Worm (Caenorhabditis elegans) whole organism, young adult: Measurements from ENCODE around the gene cyb-1.

Experiments used
- ama-1 ChIP-seq, 3 experiments: fragments of 150-350 bp in 1 of 3; sonication (generic microtip) in 2 of 3; optimal IDR thresholded peaks; 2 replicates each; lab custom pipeline; 2014 to 2018; ENCODE audit warnings: missing biosample characterization in 2 of 3, missing genetic modification characterization in 2 of 3, missing genetic modification reagents in 2 of 3
- attf-6 ChIP-seq: fragments of 200-800 bp; sonication (Bioruptor generic); IDR thresholded peaks from 2 replicates; pipeline ENCODE4 v1.3.6; 2022; ENCODE audit warnings: missing genetic modification reagents, missing genetic modification characterization, missing compliant biosample characterization
- cebp-1 ChIP-seq, 2 experiments: fragments of 200-800 bp in 1 of 2; sonication (Bioruptor generic) in 1 of 2; sonication (generic microtip) in 1 of 2; IDR thresholded peaks in 1 of 2; optimal IDR thresholded peaks in 1 of 2; 2 replicates each; pipeline versions ENCODE4 v1.3.6 to Lab custom; 2017 to 2022; ENCODE audit warnings: missing compliant biosample characterization in 2 of 2, missing genetic modification characterization in 2 of 2, mild to moderate bottlenecking in 1 of 2, missing genetic modification reagents in 1 of 2, moderate library complexity in 1 of 2
- gei-17 ChIP-seq: fragments of 200-800 bp; sonication (Bioruptor generic); optimal IDR thresholded peaks from 2 replicates; lab custom pipeline; 2018; ENCODE audit warnings: mild to moderate bottlenecking, missing genetic modification characterization, missing compliant biosample characterization
- hrde-1 ChIP-seq: sonication (generic microtip); optimal IDR thresholded peaks from 2 replicates; lab custom pipeline; 2016; ENCODE audit warnings: missing genetic modification characterization, mild to moderate bottlenecking, missing compliant biosample characterization, moderate library complexity, missing genotype, missing genetic modification reagents, borderline replicate concordance
- nhr-27 ChIP-seq: fragments of 200-800 bp; sonication (Bioruptor generic); optimal IDR thresholded peaks from 2 replicates; lab custom pipeline; 2018; ENCODE audit warnings: mild to moderate bottlenecking, missing genetic modification characterization, moderate library complexity, missing compliant biosample characterization
- rec-8 ChIP-seq, 2 experiments: sonication (generic microtip); optimal IDR thresholded peaks; 2 replicates each; lab custom pipeline; 2016; ENCODE audit warnings: mild to moderate bottlenecking in 2 of 2, missing genetic modification characterization in 2 of 2, missing genetic modification reagents in 2 of 2, missing genotype in 2 of 2, missing biosample characterization in 1 of 2, missing compliant biosample characterization in 1 of 2, moderate library complexity in 1 of 2
- tbp1 ChIP-seq: fragments of 200-800 bp; sonication (Bioruptor generic); optimal IDR thresholded peaks from 2 replicates; lab custom pipeline; 2018; ENCODE audit warnings: mild to moderate bottlenecking, missing genetic modification characterization, missing compliant biosample characterization
- tlf-1 ChIP-seq: fragments of 200-800 bp; sonication (Bioruptor generic); optimal IDR thresholded peaks from 2 replicates; lab custom pipeline; 2018; ENCODE audit warnings: mild to moderate bottlenecking, missing genetic modification characterization, missing compliant biosample characterization
- unc-62 ChIP-seq: fragments of 150-350 bp; optimal IDR thresholded peaks from 2 replicates; lab custom pipeline; 2014; ENCODE audit warnings: missing biosample characterization, missing genetic modification reagents, missing genetic modification characterization
- ztf-26 ChIP-seq: sonication (generic microtip); optimal IDR thresholded peaks from 2 replicates; lab custom pipeline; 2017; ENCODE audit warnings: missing genetic modification characterization, missing compliant biosample characterization

- TF ChIP-seq unc-62 (no peak), cebp-1 (GFP tag; IDR thresholded peaks at IDR 0.05; lab: Robert Waterston, UW) (no peak), cebp-1 (tag; optimal IDR thresholded peaks at IDR 0.05; lab: Kevin White, UChicago) (no peak), nhr-27 (no peak), ama-1 (optimal IDR thresholded peaks at IDR 0.05; lab: Kevin White, UChicago) (no peak), ama-1 (GFP tag; optimal IDR thresholded peaks at IDR 0.05; lab: Kevin White, UChicago) (no peak), tlf-1 (GFP tag; lab: Kevin White, UChicago) (no peak), rec-8 (tag; optimal IDR thresholded peaks at IDR 0.05; lab: Kevin White, UChicago) (no peak), ztf-26 (tag; lab: Kevin White, UChicago) (no peak), tbp1 (GFP tag; lab: Kevin White, UChicago) (no peak), gei-17 (GFP tag; lab: Kevin White, UChicago) (no peak), attf-6 (GFP tag; lab: Robert Waterston, UW) (no peak), hrde-1 (tag; lab: Kevin White, UChicago) (no peak)
Measured at ce11 chrIV:10771296-10771695, 36.3 kb downstream of the cyb-1 start.
